Fruit fly (Drosophila melanogaster): ENCODE measurements around the gene Smr.

Gene Smr

dm6 chrX:12673833-12674541 is 68.4 kb downstream of the Smr start:
- peak; percentile 74 for TF ChIP-seq jim (GFP tag; optimal IDR thresholded peaks at IDR 0.05)
- TF ChIP-seq Mio (GFP tag; optimal IDR thresholded peaks at IDR 0.05) = no peak
- no peak for TF ChIP-seq tai (GFP tag; optimal IDR thresholded peaks at IDR 0.05)
- TF ChIP-seq OdsH (GFP tag; optimal IDR thresholded peaks at IDR 0.05) = no peak
- no peak for TF ChIP-seq CrebA (GFP tag; optimal IDR thresholded peaks at IDR 0.05; ENCODE audit: borderline replicate concordance)
- TF ChIP-seq dsf (GFP tag; optimal IDR thresholded peaks at IDR 0.05; ENCODE audit: borderline replicate concordance) = no peak
- TF ChIP-seq rgr (GFP tag; optimal IDR thresholded peaks at IDR 0.05) = no peak
- peak; percentile 43 for TF ChIP-seq Sp1 (GFP tag; optimal IDR thresholded peaks at IDR 0.05)
- TF ChIP-seq psq (GFP tag; optimal IDR thresholded peaks at IDR 0.05) = peak; percentile 77
- no peak for TF ChIP-seq brk (GFP tag; optimal IDR thresholded peaks at IDR 0.05)
- TF ChIP-seq Dfd (GFP tag; optimal IDR thresholded peaks at IDR 0.05) = no peak
- no peak for TF ChIP-seq HLH106 (tag; optimal IDR thresholded peaks at IDR 0.05)
- peak; percentile 65 for TF ChIP-seq woc (GFP tag; optimal IDR thresholded peaks at IDR 0.05)
- no peak for TF ChIP-seq h (GFP tag; optimal IDR thresholded peaks at IDR 0.05)
- no peak for TF ChIP-seq Myc (optimal IDR thresholded peaks at IDR 0.05)
- TF ChIP-seq dl (GFP tag; optimal IDR thresholded peaks at IDR 0.05; ENCODE audit: insufficient read depth in 1 of 2, partially characterized antibody in 2 of 2) = no peak
- no peak for TF ChIP-seq Rel (GFP tag; optimal IDR thresholded peaks at IDR 0.05)
- peak; percentile 22 for TF ChIP-seq Rel (tag; optimal IDR thresholded peaks at IDR 0.05)
- TF ChIP-seq sv (GFP tag; optimal IDR thresholded peaks at IDR 0.05) = no peak
- no peak for TF ChIP-seq CG32264 (GFP tag; optimal IDR thresholded peaks at IDR 0.05)
- TF ChIP-seq N (GFP tag; optimal IDR thresholded peaks at IDR 0.05) = no peak
- TF ChIP-seq CG9705 (GFP tag; optimal IDR thresholded peaks at IDR 0.05) = no peak
- TF ChIP-seq Hnf4 (GFP tag; optimal IDR thresholded peaks at IDR 0.05) = peak; percentile 58
- no peak for TF ChIP-seq Hr83 (GFP tag; optimal IDR thresholded peaks at IDR 0.05; ENCODE audit: poor library complexity, severe bottlenecking)
- TF ChIP-seq Dif (GFP tag; optimal IDR thresholded peaks at IDR 0.05; ENCODE audit: partially characterized antibody) = peak; percentile 30
- TF ChIP-seq GATAd (GFP tag; optimal IDR thresholded peaks at IDR 0.05) = no peak
- TF ChIP-seq lola (GFP tag; optimal IDR thresholded peaks at IDR 0.05) = no peak
- no peak for TF ChIP-seq Hr78 (GFP tag; optimal IDR thresholded peaks at IDR 0.05)
- TF ChIP-seq fru (GFP tag; optimal IDR thresholded peaks at IDR 0.05) = peak; percentile 10
- no peak for TF ChIP-seq pan (optimal IDR thresholded peaks at IDR 0.05)
- no peak for TF ChIP-seq foxo (GFP tag; optimal IDR thresholded peaks at IDR 0.05)
- TF ChIP-seq sage (GFP tag; optimal IDR thresholded peaks at IDR 0.05) = no peak
- TF ChIP-seq Vsx2 (GFP tag; optimal IDR thresholded peaks at IDR 0.05; ENCODE audit: partially characterized antibody) = no peak
- TF ChIP-seq Abd-B (GFP tag; optimal IDR thresholded peaks at IDR 0.05) = no peak
- no peak for TF ChIP-seq ey (GFP tag; optimal IDR thresholded peaks at IDR 0.05)
- peak; percentile 9 for TF ChIP-seq Jra (GFP tag; optimal IDR thresholded peaks at IDR 0.05)
- no peak for TF ChIP-seq usp (GFP tag; optimal IDR thresholded peaks at IDR 0.05)
- TF ChIP-seq br (GFP tag; optimal IDR thresholded peaks at IDR 0.05) = no peak
- no peak for TF ChIP-seq dmrt93B (GFP tag; optimal IDR thresholded peaks at IDR 0.05)

- TF ChIP-seq tai (GFP tag; optimal IDR thresholded peaks at IDR 0.05) (no peak), CG9705 (GFP tag; optimal IDR thresholded peaks at IDR 0.05) (no peak), brk (GFP tag; optimal IDR thresholded peaks at IDR 0.05) (peak; percentile 26), Jra (GFP tag; optimal IDR thresholded peaks at IDR 0.05) (peak; percentile 10), Sp1 (GFP tag; optimal IDR thresholded peaks at IDR 0.05) (peak; percentile 37), psq (GFP tag; optimal IDR thresholded peaks at IDR 0.05) (peak; percentile 44), lola (GFP tag; optimal IDR thresholded peaks at IDR 0.05) (no peak), Rel (GFP tag; optimal IDR thresholded peaks at IDR 0.05) (no peak), Rel (tag; optimal IDR thresholded peaks at IDR 0.05) (no peak), dsf (GFP tag; optimal IDR thresholded peaks at IDR 0.05; ENCODE audit: borderline replicate concordance) (no peak), woc (GFP tag; optimal IDR thresholded peaks at IDR 0.05) (peak; percentile 15), Hnf4 (GFP tag; optimal IDR thresholded peaks at IDR 0.05) (no peak), Hr78 (GFP tag; optimal IDR thresholded peaks at IDR 0.05) (no peak), h (GFP tag; optimal IDR thresholded peaks at IDR 0.05) (peak; percentile 33), usp (GFP tag; optimal IDR thresholded peaks at IDR 0.05) (no peak), ey (GFP tag; optimal IDR thresholded peaks at IDR 0.05) (peak; percentile 34), dmrt93B (GFP tag; optimal IDR thresholded peaks at IDR 0.05) (no peak), sage (GFP tag; optimal IDR thresholded peaks at IDR 0.05) (no peak), sv (GFP tag; optimal IDR thresholded peaks at IDR 0.05) (no peak), CG32264 (GFP tag; optimal IDR thresholded peaks at IDR 0.05) (no peak), Dif (GFP tag; optimal IDR thresholded peaks at IDR 0.05; ENCODE audit: partially characterized antibody) (peak; percentile 42), dl (GFP tag; optimal IDR thresholded peaks at IDR 0.05; ENCODE audit: insufficient read depth in 1 of 2, partially characterized antibody in 2 of 2) (peak in 1 of 2 experiments; percentile 48), jim (GFP tag; optimal IDR thresholded peaks at IDR 0.05) (no peak), N (GFP tag; optimal IDR thresholded peaks at IDR 0.05) (no peak), CrebA (GFP tag; optimal IDR thresholded peaks at IDR 0.05; ENCODE audit: borderline replicate concordance) (peak; percentile 70), Dfd (GFP tag; optimal IDR thresholded peaks at IDR 0.05) (no peak), Vsx2 (GFP tag; optimal IDR thresholded peaks at IDR 0.05; ENCODE audit: partially characterized antibody) (no peak), GATAd (GFP tag; optimal IDR thresholded peaks at IDR 0.05) (no peak), foxo (GFP tag; optimal IDR thresholded peaks at IDR 0.05) (peak in 1 of 2 experiments; percentile 26), OdsH (GFP tag; optimal IDR thresholded peaks at IDR 0.05) (no peak), Myc (optimal IDR thresholded peaks at IDR 0.05) (no peak), br (GFP tag; optimal IDR thresholded peaks at IDR 0.05) (no peak), HLH106 (tag; optimal IDR thresholded peaks at IDR 0.05) (no peak), pan (optimal IDR thresholded peaks at IDR 0.05) (no peak), Mio (GFP tag; optimal IDR thresholded peaks at IDR 0.05) (no peak), Abd-B (GFP tag; optimal IDR thresholded peaks at IDR 0.05) (no peak), rgr (GFP tag; optimal IDR thresholded peaks at IDR 0.05) (no peak), Hr83 (GFP tag; optimal IDR thresholded peaks at IDR 0.05; ENCODE audit: poor library complexity, severe bottlenecking) (peak; percentile 7), fru (GFP tag; optimal IDR thresholded peaks at IDR 0.05) (peak; percentile 45)
These were observed 69.9 kb downstream of the Smr start for dm6 chrX:12672317-12673172.

All from whole organism, wandering third instar larva.